Fruit fly (Drosophila melanogaster): Measurements from ENCODE around the gene crim.

crim gene

DNA sequence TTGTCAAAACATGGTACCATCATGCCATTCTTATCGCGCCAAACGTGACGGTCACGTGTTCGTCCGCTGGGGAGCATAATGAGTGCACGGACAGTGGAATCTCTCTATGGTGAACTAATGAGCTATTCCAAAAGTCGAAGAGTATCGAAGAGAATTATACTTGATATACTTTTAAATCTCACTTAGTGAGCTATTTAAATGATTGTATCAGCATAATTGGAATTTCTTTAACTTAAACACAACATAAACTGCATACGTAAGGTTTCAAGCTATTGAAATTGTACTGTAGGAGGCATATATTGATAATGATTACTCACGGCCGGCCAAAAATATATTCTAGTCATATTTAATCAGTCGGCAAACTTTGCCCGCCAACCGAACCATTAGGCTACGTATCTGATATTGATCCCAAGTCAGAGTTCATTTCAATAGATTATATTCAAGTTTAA lies 10.3 kb upstream of the crim start (continued):
- no peak for TF ChIP-seq CG14860 (GFP tag; IDR thresholded peaks at IDR 0.05; ENCODE audit: partially characterized antibody)
- no peak for TF ChIP-seq CG9727 (GFP tag; optimal IDR thresholded peaks at IDR 0.05)
- no peak for TF ChIP-seq Max (GFP tag; optimal IDR thresholded peaks at IDR 0.05)
- no peak for TF ChIP-seq onecut (GFP tag; IDR thresholded peaks at IDR 0.05)
- no peak for TF ChIP-seq E2f2 (GFP tag; IDR thresholded peaks at IDR 0.05)
- TF ChIP-seq kay (GFP tag; optimal IDR thresholded peaks at IDR 0.05): no peak
- TF ChIP-seq lab (GFP tag; optimal IDR thresholded peaks at IDR 0.05): peak; percentile 55
- peak; percentile 32; the same call in 1 of the 2 replicates for TF ChIP-seq slbo (GFP tag; IDR thresholded peaks at IDR 0.05)
- TF ChIP-seq gce (GFP tag; IDR thresholded peaks at IDR 0.05): no peak
- no peak for TF ChIP-seq CG17612 (GFP tag; IDR thresholded peaks at IDR 0.05)
- peak; percentile 41 for TF ChIP-seq PHDP (tag; optimal IDR thresholded peaks at IDR 0.05)
- TF ChIP-seq dysf (GFP tag; IDR thresholded peaks at IDR 0.05): peak; percentile 49; the same call in 2 of the 3 replicates
- no peak for TF ChIP-seq CG6175 (GFP tag; IDR thresholded peaks at IDR 0.05)
- no peak for TF ChIP-seq her (GFP tag; optimal IDR thresholded peaks at IDR 0.05)
- TF ChIP-seq gcm (GFP tag; optimal IDR thresholded peaks at IDR 0.05): no peak
- no peak for TF ChIP-seq CG13775 (GFP tag; optimal IDR thresholded peaks at IDR 0.05)
- no peak for TF ChIP-seq ind (GFP tag; optimal IDR thresholded peaks at IDR 0.05)
- peak; percentile 57 for TF ChIP-seq CG32532 (GFP tag; IDR thresholded peaks at IDR 0.05)
- TF ChIP-seq exex (tag; optimal IDR thresholded peaks at IDR 0.05): peak; percentile 33
- no peak for TF ChIP-seq CG12659 (GFP tag; optimal IDR thresholded peaks at IDR 0.05)
- TF ChIP-seq hb (GFP tag; IDR thresholded peaks at IDR 0.05; ENCODE audit: partially characterized antibody): no peak
- no peak for TF ChIP-seq CG1233 (GFP tag; optimal IDR thresholded peaks at IDR 0.05)
- no peak for TF ChIP-seq stwl (tag; optimal IDR thresholded peaks at IDR 0.05)
- peak; percentile 2 for TF ChIP-seq CG13424 (tag; optimal IDR thresholded peaks at IDR 0.05)
- peak; percentile 24 for TF ChIP-seq CG15269 (tag; optimal IDR thresholded peaks at IDR 0.05)
- TF ChIP-seq Kr (GFP tag; optimal IDR thresholded peaks at IDR 0.05): no peak
- no peak for TF ChIP-seq HLH4C (GFP tag; IDR thresholded peaks at IDR 0.05; ENCODE audit: partially characterized antibody)
- peak; percentile 50 for TF ChIP-seq gem (tag; optimal IDR thresholded peaks at IDR 0.05)
- TF ChIP-seq eve (GFP tag; optimal IDR thresholded peaks at IDR 0.05): no peak
- no peak for TF ChIP-seq usp (GFP tag; optimal IDR thresholded peaks at IDR 0.05)
- no peak for TF ChIP-seq CG11398 (GFP tag; optimal IDR thresholded peaks at IDR 0.05)
- TF ChIP-seq Sox102F (GFP tag; optimal IDR thresholded peaks at IDR 0.05): peak; percentile 7
- peak; percentile 38 for TF ChIP-seq CG7839 (tag; optimal IDR thresholded peaks at IDR 0.05)
- TF ChIP-seq Lhr (GFP tag; optimal IDR thresholded peaks at IDR 0.05): no peak
- TF ChIP-seq jing (GFP tag; optimal IDR thresholded peaks at IDR 0.05): no peak
- no peak for TF ChIP-seq Hand (GFP tag; optimal IDR thresholded peaks at IDR 0.05)
- TF ChIP-seq CG9797 (GFP tag; optimal IDR thresholded peaks at IDR 0.05): no peak
- TF ChIP-seq Abd-B (GFP tag; optimal IDR thresholded peaks at IDR 0.05): no peak
- no peak for TF ChIP-seq Oaz (GFP tag; IDR thresholded peaks at IDR 0.05)
- TF ChIP-seq gsb (GFP tag; IDR thresholded peaks at IDR 0.05): peak; percentile 49
- peak; percentile 46 for TF ChIP-seq CG14441 (GFP tag; IDR thresholded peaks at IDR 0.05)
- peak in 1 of 2 experiments; percentile 58 for TF ChIP-seq Hr78 (GFP tag; optimal IDR thresholded peaks at IDR 0.05)
- TF ChIP-seq CkIIα-i1 (GFP tag; IDR thresholded peaks at IDR 0.05): no peak
- no peak for TF ChIP-seq CG2202 (tag; optimal IDR thresholded peaks at IDR 0.05)
- no peak for TF ChIP-seq CG14667 (GFP tag; IDR thresholded peaks at IDR 0.05)
- no peak for TF ChIP-seq CTCF (GFP tag; optimal IDR thresholded peaks at IDR 0.05)
- no peak for TF ChIP-seq psq (GFP tag; optimal IDR thresholded peaks at IDR 0.05)
- no peak for TF ChIP-seq chn (GFP tag; optimal IDR thresholded peaks at IDR 0.05)
- TF ChIP-seq cwo (GFP tag; optimal IDR thresholded peaks at IDR 0.05): peak; percentile 96
- TF ChIP-seq Ssrp (tag; optimal IDR thresholded peaks at IDR 0.05): no peak
- TF ChIP-seq CG12769 (tag; optimal IDR thresholded peaks at IDR 0.05): peak; percentile 52

All from whole organism, embryonic.